Fruit fly (Drosophila melanogaster) whole organism, embryonic: ENCODE results near the gene CG42554.

Source experiments
- ATbp ChIP-seq: fragments of 200-800 bp; sonication (Bioruptor generic); optimal IDR thresholded peaks from 2 replicates; lab custom pipeline; 2017; ENCODE audit warnings: missing biosample characterization, mild to moderate bottlenecking, missing genetic modification characterization, missing genetic modification reagents
- CG10565 ChIP-seq: fragments of 200-800 bp; sonication (Bioruptor generic); optimal IDR thresholded peaks from 3 replicates; lab custom pipeline; 2016; ENCODE audit warnings: missing biosample characterization, mild to moderate bottlenecking, missing genetic modification characterization
- CG11504 ChIP-seq: fragments of 200-800 bp; sonication (Bioruptor generic); optimal IDR thresholded peaks from 3 replicates; lab custom pipeline; 2019; ENCODE audit warnings: missing biosample characterization, mild to moderate bottlenecking, missing genetic modification characterization, moderate library complexity
- CG13296 ChIP-seq: fragments of 200-800 bp; sonication (Bioruptor generic); optimal IDR thresholded peaks from 3 replicates; lab custom pipeline; 2018; ENCODE audit warnings: missing biosample characterization, mild to moderate bottlenecking, missing genetic modification characterization
- CG14441 ChIP-seq: fragments of 200-800 bp; sonication (Bioruptor generic); IDR thresholded peaks from 2 replicates; pipeline ENCODE4 v1.3.6; 2022; ENCODE audit warnings: missing biosample characterization, missing genetic modification characterization
- CG16779 ChIP-seq: fragments of 200-800 bp; sonication (Bioruptor generic); IDR thresholded peaks from 2 replicates; pipeline ENCODE4 v1.3.6; 2022; ENCODE audit warnings: missing biosample characterization, missing genetic modification characterization
- CG17186 ChIP-seq: fragments of 200-800 bp; sonication (Bioruptor generic); optimal IDR thresholded peaks from 3 replicates; lab custom pipeline; 2017; ENCODE audit warnings: missing biosample characterization, missing genetic modification reagents, missing genetic modification characterization
- CG2129 ChIP-seq: fragments of 200-800 bp; sonication (Bioruptor generic); IDR thresholded peaks from 2 replicates; pipeline ENCODE4 v1.3.6; 2022; ENCODE audit warnings: missing biosample characterization, missing genetic modification characterization; ENCODE audit not compliant: partially characterized antibody
- CG31441 ChIP-seq: fragments of 200-800 bp; sonication (Bioruptor generic); IDR thresholded peaks from 2 replicates; pipeline ENCODE4 v1.3.6; 2022; ENCODE audit warnings: missing biosample characterization, missing genetic modification characterization
- CG3281 ChIP-seq: fragments of 200-800 bp; sonication (Bioruptor generic); optimal IDR thresholded peaks from 3 replicates; lab custom pipeline; 2017; ENCODE audit warnings: missing biosample characterization, mild to moderate bottlenecking, missing genetic modification characterization
- CG3407 ChIP-seq: fragments of 200-800 bp; sonication (Bioruptor generic); optimal IDR thresholded peaks from 2 replicates; lab custom pipeline; 2018; ENCODE audit warnings: missing biosample characterization, mild to moderate bottlenecking, missing genetic modification characterization
- CG7357 ChIP-seq: fragments of 200-800 bp; sonication (Bioruptor generic); IDR thresholded peaks from 3 replicates; pipeline ENCODE4 v1.3.6; 2022; ENCODE audit warnings: missing biosample characterization, missing genetic modification characterization
- CG7839 ChIP-seq: fragments of 200-800 bp; sonication (Bioruptor generic); optimal IDR thresholded peaks from 3 replicates; lab custom pipeline; 2018; ENCODE audit warnings: missing biosample characterization, mild to moderate bottlenecking, missing genetic modification characterization, moderate library complexity
- CG8478 ChIP-seq: fragments of >200 bp; optimal IDR thresholded peaks from 2 replicates; lab custom pipeline; 2018
- CG9609 ChIP-seq: fragments of 200-800 bp; sonication (Bioruptor generic); optimal IDR thresholded peaks from 3 replicates; lab custom pipeline; 2016; ENCODE audit warnings: missing biosample characterization, missing genetic modification characterization
- CHES-1-like ChIP-seq: fragments of 200-800 bp; sonication (Bioruptor generic); optimal IDR thresholded peaks from 2 replicates; lab custom pipeline; 2016; ENCODE audit warnings: missing biosample characterization, missing genetic modification characterization
- CrebB ChIP-seq: fragments of 200-800 bp; sonication (Bioruptor generic); optimal IDR thresholded peaks from 3 replicates; lab custom pipeline; 2018; ENCODE audit warnings: missing biosample characterization, mild to moderate bottlenecking, missing genetic modification characterization
- D ChIP-seq, 2 experiments: fragments of 200-800 bp in 1 of 2; fragments of >200 bp in 1 of 2; sonication (Bioruptor generic) in 1 of 2; optimal IDR thresholded peaks; 2 replicates in 1 of 2; 3 replicates in 1 of 2; lab custom pipeline; 2017; ENCODE audit warnings: mild to moderate bottlenecking in 1 of 2, missing biosample characterization in 1 of 2, missing genetic modification characterization in 1 of 2, missing genetic modification reagents in 1 of 2
- D19B ChIP-seq: fragments of 200-800 bp; sonication (Bioruptor generic); optimal IDR thresholded peaks from 2 replicates; lab custom pipeline; 2017; ENCODE audit warnings: missing biosample characterization, mild to moderate bottlenecking, missing genetic modification characterization
- Doc3 ChIP-seq: fragments of 200-800 bp; sonication (Bioruptor generic); IDR thresholded peaks from 3 replicates; pipeline ENCODE4 v1.3.6; 2022; ENCODE audit warnings: missing biosample characterization, missing genetic modification characterization; ENCODE audit not compliant: partially characterized antibody
- Hr3 ChIP-seq: fragments of 200-800 bp; sonication (Bioruptor generic); optimal IDR thresholded peaks from 3 replicates; lab custom pipeline; 2016; ENCODE audit warnings: missing biosample characterization, missing genetic modification characterization
- Hr78 ChIP-seq, 2 experiments: fragments of 200-800 bp in 1 of 2; fragments of >200 bp in 1 of 2; sonication (Bioruptor generic) in 1 of 2; optimal IDR thresholded peaks; 2 replicates each; lab custom pipeline; 2017 to 2019; ENCODE audit warnings: missing biosample characterization in 2 of 2, missing genetic modification characterization in 2 of 2, mild to moderate bottlenecking in 1 of 2, moderate library complexity in 1 of 2
- NFAT ChIP-seq: fragments of 200-800 bp; sonication (Bioruptor generic); IDR thresholded peaks from 2 replicates; pipeline ENCODE4 v1.3.6; 2022; ENCODE audit warnings: missing biosample characterization, missing genetic modification characterization
- Six4 ChIP-seq: fragments of 200-800 bp; sonication (Bioruptor generic); optimal IDR thresholded peaks from 2 replicates; lab custom pipeline; 2016; ENCODE audit warnings: missing biosample characterization, missing genetic modification characterization
- az2 ChIP-seq: fragments of 200-800 bp; sonication (Bioruptor generic); optimal IDR thresholded peaks from 3 replicates; lab custom pipeline; 2016; ENCODE audit warnings: missing biosample characterization, missing genetic modification characterization
- bbx ChIP-seq: fragments of 200-800 bp; sonication (Bioruptor generic); IDR thresholded peaks from 2 replicates; pipeline ENCODE4 v1.3.6; 2022; ENCODE audit warnings: missing biosample characterization, missing genetic modification characterization; ENCODE audit not compliant: partially characterized antibody
- caup ChIP-seq: fragments of 200-800 bp; sonication (Bioruptor generic); optimal IDR thresholded peaks from 3 replicates; lab custom pipeline; 2017; ENCODE audit warnings: missing biosample characterization, mild to moderate bottlenecking, missing genetic modification characterization, moderate library complexity; ENCODE audit not compliant: severe bottlenecking
- dan ChIP-seq: fragments of 200-800 bp; sonication (Bioruptor generic); IDR thresholded peaks from 2 replicates; pipeline ENCODE4 v1.3.6; 2022; ENCODE audit warnings: missing biosample characterization, missing genetic modification characterization
- danr ChIP-seq: fragments of 200-800 bp; sonication (Bioruptor generic); IDR thresholded peaks from 2 replicates; pipeline ENCODE4 v1.3.6; 2022; ENCODE audit warnings: missing biosample characterization, missing genetic modification characterization
- disco-r ChIP-seq: fragments of 200-800 bp; sonication (Bioruptor generic); optimal IDR thresholded peaks from 2 replicates; lab custom pipeline; 2016; ENCODE audit warnings: missing biosample characterization, missing genetic modification characterization
- dysf ChIP-seq: fragments of 200-800 bp; sonication (Bioruptor generic); IDR thresholded peaks from 3 replicates; pipeline ENCODE4 v1.3.6; 2022; ENCODE audit warnings: missing biosample characterization, missing genetic modification characterization
- en ChIP-seq: fragments of 200-800 bp; sonication (Bioruptor generic); optimal IDR thresholded peaks from 2 replicates; lab custom pipeline; 2016; ENCODE audit warnings: missing biosample characterization, missing genetic modification characterization
- eyg ChIP-seq: fragments of 200-800 bp; sonication (Bioruptor generic); optimal IDR thresholded peaks from 3 replicates; lab custom pipeline; 2016; ENCODE audit warnings: missing biosample characterization, missing genetic modification characterization
- fd64A ChIP-seq: fragments of 200-800 bp; sonication (Bioruptor generic); optimal IDR thresholded peaks from 3 replicates; lab custom pipeline; 2018; ENCODE audit warnings: missing biosample characterization, mild to moderate bottlenecking, missing genetic modification characterization
- gsb ChIP-seq: fragments of 200-800 bp; sonication (Bioruptor generic); IDR thresholded peaks from 2 replicates; pipeline ENCODE4 v1.3.6; 2022; ENCODE audit warnings: missing biosample characterization, missing genetic modification characterization
- gsb-n ChIP-seq: fragments of 200-800 bp; sonication (Bioruptor generic); optimal IDR thresholded peaks from 3 replicates; lab custom pipeline; 2018; ENCODE audit warnings: missing biosample characterization, mild to moderate bottlenecking, missing genetic modification characterization
- ham ChIP-seq: fragments of 200-800 bp; sonication (Bioruptor generic); IDR thresholded peaks from 2 replicates; pipeline ENCODE4 v1.3.6; 2022; ENCODE audit warnings: missing biosample characterization, missing genetic modification characterization
- kay ChIP-seq: fragments of 200-800 bp; sonication (Bioruptor generic); optimal IDR thresholded peaks from 2 replicates; lab custom pipeline; 2016; ENCODE audit warnings: missing biosample characterization, missing genetic modification characterization
- lmd ChIP-seq: fragments of 200-800 bp; sonication (Bioruptor generic); IDR thresholded peaks from 2 replicates; pipeline ENCODE4 v1.3.6; 2022; ENCODE audit warnings: missing biosample characterization, missing genetic modification characterization
- luna ChIP-seq: fragments of 200-800 bp; sonication (Bioruptor generic); optimal IDR thresholded peaks from 2 replicates; lab custom pipeline; 2016; ENCODE audit warnings: missing biosample characterization, missing genetic modification characterization
- pita ChIP-seq: fragments of 200-800 bp; sonication (Bioruptor generic); optimal IDR thresholded peaks from 2 replicates; lab custom pipeline; 2017; ENCODE audit warnings: missing biosample characterization, mild to moderate bottlenecking, missing genetic modification characterization
- row ChIP-seq: fragments of 200-800 bp; sonication (Bioruptor generic); IDR thresholded peaks from 3 replicates; pipeline ENCODE4 v1.3.6; 2022; ENCODE audit warnings: missing biosample characterization, missing genetic modification characterization
- so ChIP-seq: fragments of 200-800 bp; sonication (Bioruptor generic); IDR thresholded peaks from 3 replicates; pipeline ENCODE4 v1.3.6; 2022; ENCODE audit warnings: missing biosample characterization, missing genetic modification characterization
- sqz ChIP-seq: fragments of 200-800 bp; sonication (Bioruptor generic); optimal IDR thresholded peaks from 3 replicates; lab custom pipeline; 2018; ENCODE audit warnings: missing biosample characterization, mild to moderate bottlenecking, missing genetic modification characterization
- sug ChIP-seq: fragments of 200-800 bp; optimal IDR thresholded peaks from 2 replicates; lab custom pipeline; 2019; ENCODE audit warnings: missing biosample characterization, mild to moderate bottlenecking, missing genetic modification characterization, moderate library complexity
- tio ChIP-seq: fragments of 200-800 bp; sonication (Bioruptor generic); optimal IDR thresholded peaks from 2 replicates; lab custom pipeline; 2017; ENCODE audit warnings: missing biosample characterization, missing genetic modification characterization, inconsistent platforms
- tll ChIP-seq, 2 experiments: fragments of 200-800 bp in 1 of 2; fragments of >200 bp in 1 of 2; sonication (Bioruptor generic) in 1 of 2; optimal IDR thresholded peaks; 2 replicates each; lab custom pipeline; 2017 to 2019; ENCODE audit warnings: missing biosample characterization in 2 of 2, missing genetic modification characterization in 2 of 2, mild to moderate bottlenecking in 1 of 2, moderate library complexity in 1 of 2
- ttk ChIP-seq: fragments of 200-800 bp; sonication (Bioruptor generic); IDR thresholded peaks from 2 replicates; pipeline ENCODE4 v2.1.2; 2022; ENCODE audit warnings: missing biosample characterization, missing genetic modification characterization
- zfh2 ChIP-seq: fragments of 200-800 bp; sonication (Bioruptor generic); optimal IDR thresholded peaks from 2 replicates; lab custom pipeline; 2016; ENCODE audit warnings: missing biosample characterization, missing genetic modification characterization

Gene CG42554

DNA sequence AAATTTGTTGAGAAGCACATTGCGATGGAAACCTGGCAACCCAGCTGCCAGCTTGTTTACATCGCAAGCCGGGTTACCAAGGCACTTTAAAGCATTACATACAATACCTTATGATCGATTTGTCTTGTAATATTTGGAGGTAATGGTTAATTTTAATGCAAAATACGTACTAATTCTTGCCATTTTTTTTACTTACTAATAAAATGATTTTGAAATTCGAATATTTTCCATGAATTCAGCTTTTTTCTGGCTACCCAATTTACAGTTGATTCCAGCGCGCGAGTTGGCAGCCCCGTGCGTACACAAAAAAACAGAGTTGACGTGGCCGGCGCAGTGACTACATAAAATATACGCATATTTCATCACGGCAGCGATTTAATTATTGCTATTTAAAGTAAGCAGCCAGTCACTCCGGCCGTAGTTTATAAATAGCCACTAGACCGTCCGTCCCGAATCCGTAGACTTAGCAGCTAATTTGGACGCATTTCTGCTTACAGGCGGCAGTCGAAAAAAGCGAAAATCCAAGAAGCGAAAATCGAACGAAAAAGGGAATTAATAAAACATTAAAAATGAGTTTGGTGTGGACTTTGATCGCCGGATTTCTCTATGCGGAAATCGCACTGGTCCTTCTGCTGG lies 2.2 kb downstream of the CG42554 start, which contains the start of the genes CG13901 and CG13887 (continued):
- peak; percentile 97 for TF ChIP-seq zfh2 (GFP tag; lab: Kevin White, UChicago)
- TF ChIP-seq D19B (GFP tag; lab: Kevin White, UChicago) = peak; percentile 74
- peak; percentile 92 for TF ChIP-seq sug (tag; lab: Kevin White, UChicago)
- TF ChIP-seq CG10565 (GFP tag; lab: Kevin White, UChicago) = peak; percentile 45
- no peak for TF ChIP-seq tio (GFP tag; lab: Kevin White, UChicago)
- TF ChIP-seq CG13296 (GFP tag; lab: Kevin White, UChicago) = peak; percentile 86
- peak; percentile 82 for TF ChIP-seq danr
- peak; percentile 84 for TF ChIP-seq disco-r (GFP tag; lab: Kevin White, UChicago)
- peak; percentile 88 for TF ChIP-seq sqz (GFP tag; lab: Kevin White, UChicago)
- TF ChIP-seq tll (GFP tag; optimal IDR thresholded peaks at IDR 0.05; lab: Kevin White, UChicago) = peak; percentile 14 to 65
- peak; percentile 45 for TF ChIP-seq fd64A (GFP tag; lab: Kevin White, UChicago)
- peak; percentile 86 for TF ChIP-seq caup (GFP tag; lab: Kevin White, UChicago)
- peak; percentile 90 for TF ChIP-seq eyg (GFP tag; lab: Kevin White, UChicago)
- peak; percentile 83 for TF ChIP-seq luna (GFP tag; lab: Kevin White, UChicago)
- TF ChIP-seq CG7839 = peak; percentile 90
- no peak; the same call in 1 of the 2 replicates for TF ChIP-seq dan (GFP tag; lab: Robert Waterston, UW)
- peak; percentile 82 for TF ChIP-seq en (GFP tag; lab: Kevin White, UChicago)
- peak; percentile 93 for TF ChIP-seq Hr3
- no peak for TF ChIP-seq Doc3 (GFP tag; lab: Robert Waterston, UW)
- TF ChIP-seq CG3281 = peak; percentile 91
- peak; percentile 94 for TF ChIP-seq CHES-1-like (GFP tag; lab: Kevin White, UChicago)
- TF ChIP-seq kay (GFP tag; lab: Kevin White, UChicago) = peak; percentile 94
- peak; percentile 82 for TF ChIP-seq Six4 (GFP tag; lab: Kevin White, UChicago)
- TF ChIP-seq CG9609 = peak; percentile 95
- peak; percentile 92 for TF ChIP-seq CG14441 (GFP tag; lab: Robert Waterston, UW)
- peak; percentile 76 for TF ChIP-seq ham (GFP tag; lab: Robert Waterston, UW)
- TF ChIP-seq CG3407 (GFP tag; lab: Kevin White, UChicago) = peak; percentile 83
- TF ChIP-seq D (optimal IDR thresholded peaks at IDR 0.05; lab: Kevin White, UChicago) = no peak
- TF ChIP-seq D (GFP tag; optimal IDR thresholded peaks at IDR 0.05; lab: Kevin White, UChicago) = peak; percentile 76
- no peak for TF ChIP-seq Hr78 (GFP tag; optimal IDR thresholded peaks at IDR 0.05; lab: Kevin White, UChicago)
- peak; percentile 82 for TF ChIP-seq NFAT
- peak; percentile 89 for TF ChIP-seq lmd (GFP tag; lab: Robert Waterston, UW)
- TF ChIP-seq bbx (GFP tag; lab: Robert Waterston, UW) = 0 out of 2 replicates have a peak, but pooled peaks have one; percentile 9
- TF ChIP-seq CG7357 (GFP tag; lab: Robert Waterston, UW) = peak; percentile 66; the same call in 2 of the 3 replicates
- TF ChIP-seq CG16779 (GFP tag; lab: Robert Waterston, UW) = peak; percentile 56; the same call in 1 of the 2 replicates
- TF ChIP-seq so (GFP tag; lab: Robert Waterston, UW) = peak; percentile 84; the same call in 2 of the 3 replicates
- peak; percentile 85 for TF ChIP-seq ttk (GFP tag; lab: Robert Waterston, UW)
- peak; percentile 96 for TF ChIP-seq CG17186
- TF ChIP-seq gsb-n = peak; percentile 76
- no peak for TF ChIP-seq pita (GFP tag; lab: Kevin White, UChicago)
- TF ChIP-seq dysf (GFP tag; lab: Robert Waterston, UW) = peak; percentile 90
- no peak for TF ChIP-seq CG8478 (lab: Kevin White, UChicago)
- TF ChIP-seq CG31441 = peak; percentile 91
- peak; percentile 54; the same call in 1 of the 2 replicates for TF ChIP-seq gsb
- TF ChIP-seq CG2129 = no peak
- peak; percentile 91 for TF ChIP-seq az2 (GFP tag; lab: Kevin White, UChicago)
- TF ChIP-seq CrebB (tag; lab: Kevin White, UChicago) = peak; percentile 80
- peak; percentile 91 for TF ChIP-seq CG11504 (tag; lab: Kevin White, UChicago)
- peak; percentile 78 for TF ChIP-seq ATbp (GFP tag; lab: Kevin White, UChicago)
- peak; percentile 97 for TF ChIP-seq row (GFP tag; lab: Robert Waterston, UW)
